Worm (Caenorhabditis elegans): Measurements from ENCODE around the gene nhr-256.

- TF ChIP-seq ztf-11 (tag; optimal IDR thresholded peaks at IDR 0.05) (no peak), ztf-4 (tag; optimal IDR thresholded peaks at IDR 0.05) (no peak), ama-1 (optimal IDR thresholded peaks at IDR 0.05) (no peak), skn-1 (tag; optimal IDR thresholded peaks at IDR 0.05) (no peak), fos-1 (tag; optimal IDR thresholded peaks at IDR 0.05) (no peak), lin-15B (tag; optimal IDR thresholded peaks at IDR 0.05) (no peak), ceh-82 (tag; optimal IDR thresholded peaks at IDR 0.05) (no peak), elt-1 (tag; optimal IDR thresholded peaks at IDR 0.05) (no peak), mml-1 (tag; optimal IDR thresholded peaks at IDR 0.05) (no peak), elt-3 (tag; optimal IDR thresholded peaks at IDR 0.05) (no peak), fkh-10 (GFP tag; optimal IDR thresholded peaks at IDR 0.05) (no peak)
Measured at ce11 chrV:1719927-1720326, 23.6 kb upstream of the nhr-256 start, which contains the start of gene srw-102.
